Fruit fly (Drosophila melanogaster) whole organism, pupa: Measurements from ENCODE around the gene CSN8.
A peak's percentile ranks its signal among the peaks of the same experiment; 100 is the strongest.

ENCODE experiments used
- CG10348 ChIP-seq: fragments of 200-800 bp; sonication (Bioruptor generic); IDR thresholded peaks from 2 replicates; pipeline ENCODE4 v1.3.6; 2022; ENCODE audit warnings: missing biosample characterization, missing genetic modification characterization
- CG12605 ChIP-seq: fragments of 200-800 bp; sonication (Bioruptor generic); IDR thresholded peaks from 2 replicates; pipeline ENCODE4 v1.3.6; 2022; ENCODE audit warnings: missing biosample characterization, missing genetic modification characterization
- CG13204 ChIP-seq: fragments of 200-800 bp; sonication (Bioruptor generic); optimal IDR thresholded peaks from 2 replicates; lab custom pipeline; 2018; ENCODE audit warnings: missing biosample characterization, mild to moderate bottlenecking, missing genetic modification characterization, moderate library complexity
- CG14655 ChIP-seq: fragments of 200-800 bp; sonication (Bioruptor generic); optimal IDR thresholded peaks from 3 replicates; lab custom pipeline; 2017; ENCODE audit warnings: mild to moderate bottlenecking, missing biosample characterization, missing genetic modification reagents, missing genetic modification characterization
- CG15710 ChIP-seq: fragments of 200-800 bp; sonication (Bioruptor generic); optimal IDR thresholded peaks from 2 replicates; lab custom pipeline; 2018; ENCODE audit warnings: missing biosample characterization, mild to moderate bottlenecking, missing genetic modification characterization, moderate library complexity
- CG17806 ChIP-seq: fragments of 200-800 bp; sonication (Bioruptor generic); optimal IDR thresholded peaks from 2 replicates; lab custom pipeline; 2018; ENCODE audit warnings: missing biosample characterization, mild to moderate bottlenecking, missing genetic modification characterization, moderate library complexity
- CG32121 ChIP-seq: fragments of 200-800 bp; sonication (Bioruptor generic); IDR thresholded peaks from 2 replicates; pipeline ENCODE4 v1.3.6; 2022; ENCODE audit warnings: missing biosample characterization, missing genetic modification characterization
- CG34367 ChIP-seq: fragments of 200-800 bp; sonication (Bioruptor generic); optimal IDR thresholded peaks from 2 replicates; lab custom pipeline; 2018; ENCODE audit warnings: missing biosample characterization, mild to moderate bottlenecking, missing genetic modification characterization
- CG4496 ChIP-seq: fragments of 200-800 bp; sonication (Bioruptor generic); IDR thresholded peaks from 3 replicates; pipeline ENCODE4 v1.3.6; 2022; ENCODE audit warnings: missing biosample characterization, missing genetic modification characterization
- CG8159 ChIP-seq: fragments of 200-800 bp; sonication (Bioruptor generic); optimal IDR thresholded peaks from 3 replicates; lab custom pipeline; 2018; ENCODE audit warnings: missing biosample characterization, mild to moderate bottlenecking, missing genetic modification characterization, moderate library complexity
- CG8301 ChIP-seq: fragments of 200-800 bp; sonication (Bioruptor generic); optimal IDR thresholded peaks from 2 replicates; lab custom pipeline; 2018; ENCODE audit warnings: missing biosample characterization, mild to moderate bottlenecking, missing genetic modification characterization
- CG9948 ChIP-seq: fragments of 200-800 bp; sonication (Bioruptor generic); optimal IDR thresholded peaks from 2 replicates; lab custom pipeline; 2018; ENCODE audit warnings: missing biosample characterization, mild to moderate bottlenecking, missing genetic modification characterization, moderate library complexity
- D1 ChIP-seq: fragments of 200-800 bp; sonication (Bioruptor generic); optimal IDR thresholded peaks from 2 replicates; lab custom pipeline; 2018; ENCODE audit warnings: missing biosample characterization, mild to moderate bottlenecking, missing genetic modification characterization, moderate library complexity
- EcR ChIP-seq: fragments of 200-800 bp; sonication (Bioruptor generic); optimal IDR thresholded peaks from 3 replicates; lab custom pipeline; 2019; ENCODE audit warnings: missing biosample characterization, missing genetic modification characterization, mild to moderate bottlenecking, moderate library complexity, missing genetic modification reagents
- Ets98B ChIP-seq: fragments of 200-800 bp; sonication (Bioruptor generic); IDR thresholded peaks from 2 replicates; pipeline ENCODE4 v1.3.6; 2022; ENCODE audit warnings: missing biosample characterization, missing genetic modification characterization
- Pif1A ChIP-seq: fragments of 200-800 bp; sonication (Bioruptor generic); optimal IDR thresholded peaks from 3 replicates; lab custom pipeline; 2016; ENCODE audit warnings: missing biosample characterization, missing genetic modification characterization
- Pif1B ChIP-seq: fragments of 200-800 bp; sonication (Bioruptor generic); optimal IDR thresholded peaks from 3 replicates; lab custom pipeline; 2016; ENCODE audit warnings: missing biosample characterization, missing genetic modification characterization
- Snoo ChIP-seq: fragments of 200-800 bp; sonication (Bioruptor generic); optimal IDR thresholded peaks from 3 replicates; lab custom pipeline; 2017; ENCODE audit warnings: missing biosample characterization, mild to moderate bottlenecking, missing genetic modification characterization, inconsistent platforms
- fd96Ca ChIP-seq: fragments of 200-800 bp; sonication (Bioruptor generic); IDR thresholded peaks from 3 replicates; pipeline ENCODE4 v1.3.6; 2022; ENCODE audit warnings: missing biosample characterization, missing genetic modification characterization
- gl ChIP-seq: fragments of 200-800 bp; sonication (Bioruptor generic); optimal IDR thresholded peaks from 2 replicates; lab custom pipeline; 2018; ENCODE audit warnings: missing biosample characterization, mild to moderate bottlenecking, missing genetic modification characterization
- rn ChIP-seq: fragments of 200-800 bp; sonication (Bioruptor generic); IDR thresholded peaks from 2 replicates; pipeline ENCODE4 v1.3.6; 2022; ENCODE audit warnings: missing biosample characterization, missing genetic modification characterization

CSN8 gene

DNA sequence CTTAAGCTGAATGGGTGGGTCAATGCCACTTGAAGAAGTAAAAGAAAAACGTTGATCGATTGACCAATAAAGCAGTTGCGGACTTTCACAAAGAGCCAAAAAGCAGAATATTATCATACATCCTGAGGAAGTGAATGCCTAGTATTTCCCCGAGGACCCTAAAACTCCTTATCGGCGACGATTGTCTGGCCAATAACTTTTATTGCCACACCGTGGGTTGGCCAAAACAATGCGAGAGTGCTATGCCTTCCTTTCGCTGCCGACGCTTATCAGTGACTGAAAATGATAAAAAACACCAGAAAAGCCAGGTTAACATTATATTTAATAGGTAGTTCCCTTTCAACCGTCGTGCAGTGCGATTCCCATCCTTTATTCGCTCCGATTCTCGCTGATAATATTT is 12.8 kb upstream of the CSN8 start, which contains the start of gene Mur29B:
TSS of gene Mur29B (plus strand) at position 324 of the 400 bp plus-strand sequence.
- no peak for TF ChIP-seq CG14655 (GFP tag; lab: Kevin White, UChicago)
- TF ChIP-seq, all 21 proteins: peak for 0

DNA sequence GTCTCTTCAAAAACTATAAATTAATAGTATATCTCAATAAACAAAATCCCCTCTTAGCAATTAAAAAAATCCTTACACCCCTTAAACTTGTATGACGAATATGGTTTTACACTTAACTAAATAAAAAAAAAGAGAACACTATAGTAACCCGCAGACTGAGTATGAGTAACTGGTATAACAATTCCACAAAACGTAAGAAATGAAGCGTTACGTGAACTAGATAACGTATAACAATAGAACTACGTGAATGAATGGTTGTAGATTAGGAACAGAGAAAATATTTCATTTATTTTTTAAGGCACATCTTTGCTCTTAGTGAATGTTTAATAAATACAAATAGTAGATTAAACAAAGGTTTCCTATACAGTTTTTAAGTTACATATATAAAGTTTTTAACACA is 9.2 kb upstream of the CSN8 start:
- TF ChIP-seq EcR (GFP tag; lab: Kevin White, UChicago), result no peak
- no peak for TF ChIP-seq CG14655 (GFP tag; lab: Kevin White, UChicago)
- no peak for TF ChIP-seq D1 (tag; lab: Kevin White, UChicago)
- no peak for TF ChIP-seq CG9948 (tag; lab: Kevin White, UChicago)
- TF ChIP-seq rn (GFP tag; lab: Robert Waterston, UW), result no peak
- TF ChIP-seq, all 21 proteins: peak for 0

dm6 chr2L:8361204-8361952 is 3.3 kb upstream of the CSN8 start:
- no peak for TF ChIP-seq EcR (GFP tag; lab: Kevin White, UChicago)
- peak; percentile 56 for TF ChIP-seq CG8159 (tag; lab: Kevin White, UChicago)
- peak; percentile 7 for TF ChIP-seq D1 (tag; lab: Kevin White, UChicago)
- peak; percentile 64 for TF ChIP-seq CG15710
- TF ChIP-seq gl (tag; lab: Kevin White, UChicago), result no peak
- TF ChIP-seq CG32121 (GFP tag; lab: Robert Waterston, UW), result no peak
- TF ChIP-seq CG9948 (tag; lab: Kevin White, UChicago), result peak; percentile 57
- no peak for TF ChIP-seq CG13204 (GFP tag; lab: Kevin White, UChicago)
- TF ChIP-seq rn (GFP tag; lab: Robert Waterston, UW), result no peak
- peak; percentile 46 for TF ChIP-seq Pif1A (GFP tag; lab: Kevin White, UChicago)
- TF ChIP-seq CG10348 (GFP tag; lab: Robert Waterston, UW), result no peak
- TF ChIP-seq fd96Ca, result no peak
- no peak for TF ChIP-seq Pif1B (GFP tag; lab: Kevin White, UChicago)
- TF ChIP-seq CG14655 (GFP tag; lab: Kevin White, UChicago), result peak; percentile 67
- TF ChIP-seq CG34367, result peak; percentile 37
- peak; percentile 38 for TF ChIP-seq CG17806 (tag; lab: Kevin White, UChicago)
- no peak for TF ChIP-seq CG12605 (GFP tag; lab: Robert Waterston, UW)
- peak; percentile 59 for TF ChIP-seq CG8301 (tag; lab: Kevin White, UChicago)
- peak; percentile 30 for TF ChIP-seq Snoo (tag; lab: Kevin White, UChicago)
- TF ChIP-seq CG4496 (GFP tag; lab: Robert Waterston, UW), result peak; percentile 40; the same call in 1 of the 3 replicates

dm6 chr2L:8362273-8362954 is 2.2 kb upstream of the CSN8 start, which contains the start of gene CG7627:
Gene CG7627 (minus strand): TSS chr2L:8362469.
- TF ChIP-seq D1 (tag; lab: Kevin White, UChicago) (no peak), CG10348 (GFP tag; lab: Robert Waterston, UW) (peak; percentile 35; the same call in 1 of the 2 replicates), CG8301 (tag; lab: Kevin White, UChicago) (peak; percentile 58), gl (tag; lab: Kevin White, UChicago) (peak; percentile 7), EcR (GFP tag; lab: Kevin White, UChicago) (no peak), CG12605 (GFP tag; lab: Robert Waterston, UW) (peak; percentile 59), Pif1A (GFP tag; lab: Kevin White, UChicago) (peak; percentile 43), Pif1B (GFP tag; lab: Kevin White, UChicago) (peak; percentile 13), CG17806 (tag; lab: Kevin White, UChicago) (peak; percentile 46), CG34367 (peak; percentile 26), CG8159 (tag; lab: Kevin White, UChicago) (peak; percentile 63), fd96Ca (peak; percentile 78; the same call in 2 of the 3 replicates), rn (GFP tag; lab: Robert Waterston, UW) (peak; percentile 45), CG14655 (GFP tag; lab: Kevin White, UChicago) (peak; percentile 68), Snoo (tag; lab: Kevin White, UChicago) (peak; percentile 49), CG4496 (GFP tag; lab: Robert Waterston, UW) (peak; percentile 80), Ets98B (GFP tag; lab: Robert Waterston, UW) (peak; percentile 66), CG9948 (tag; lab: Kevin White, UChicago) (peak; percentile 51), CG15710 (peak; percentile 40), CG32121 (GFP tag; lab: Robert Waterston, UW) (peak; percentile 54), CG13204 (GFP tag; lab: Kevin White, UChicago) (no peak)

dm6 chr2L:8362955-8363285 is 1.7 kb upstream of the CSN8 start:
- TF ChIP-seq CG4496 (GFP tag; lab: Robert Waterston, UW) (peak; percentile 6; the same call in 1 of the 3 replicates), CG17806 (tag; lab: Kevin White, UChicago) (no peak), CG8301 (tag; lab: Kevin White, UChicago) (no peak)
- TF ChIP-seq, all 21 proteins: peak for 1
